Worm (Caenorhabditis elegans): Measurements from ENCODE around the gene vps-32.1.
"Not testable (repeated sequence)": the region's sequence is repeated elsewhere in the genome, so short reads cannot be mapped to it uniquely, and the experiment has no call there.

Gene vps-32.1

DNA sequence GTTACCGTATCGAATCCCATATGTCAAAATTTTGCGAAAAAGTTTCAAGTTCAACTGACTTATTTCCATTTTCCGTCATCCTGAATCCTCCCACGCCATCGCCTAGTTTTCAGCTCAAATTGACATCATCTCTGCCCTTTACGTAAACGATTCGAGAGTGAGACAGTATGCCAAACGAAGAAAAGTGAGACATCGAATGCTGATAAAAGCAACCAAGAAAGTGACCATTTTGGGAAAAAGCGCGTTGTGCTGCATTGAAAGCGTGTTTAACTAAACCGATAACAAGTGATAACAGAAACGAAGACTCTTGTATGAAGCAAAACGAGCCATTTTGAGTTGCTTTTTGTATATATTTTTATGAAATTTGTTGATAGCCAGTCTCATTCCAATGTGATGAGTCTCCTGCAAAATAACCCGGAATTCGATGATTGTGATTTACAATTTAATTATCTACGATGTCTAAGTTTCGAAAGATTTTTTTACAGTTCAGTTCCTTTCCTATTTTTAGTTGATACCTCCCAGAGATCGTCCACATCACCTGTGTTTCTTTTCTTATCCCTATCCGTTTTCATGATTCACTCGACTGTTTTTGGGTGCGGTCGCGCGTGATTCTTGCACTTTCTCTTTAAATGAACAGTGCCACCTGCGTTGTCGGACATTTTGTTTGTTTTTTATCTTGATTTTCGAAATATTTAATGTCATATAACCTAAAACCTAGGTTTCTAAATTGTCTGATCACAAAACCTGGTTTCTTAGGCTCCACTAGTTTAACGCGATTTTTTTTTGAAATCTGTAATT lies 25.9 kb downstream of the vps-32.1 start:
- no peak for TF ChIP-seq tab-1 (GFP tag; IDR thresholded peaks at IDR 0.05)
- no peak for TF ChIP-seq flt-1 (GFP tag; IDR thresholded peaks at IDR 0.05)
- TF ChIP-seq klf-2 (GFP tag; conservative IDR thresholded peaks at IDR 0.05): no peak

DNA sequence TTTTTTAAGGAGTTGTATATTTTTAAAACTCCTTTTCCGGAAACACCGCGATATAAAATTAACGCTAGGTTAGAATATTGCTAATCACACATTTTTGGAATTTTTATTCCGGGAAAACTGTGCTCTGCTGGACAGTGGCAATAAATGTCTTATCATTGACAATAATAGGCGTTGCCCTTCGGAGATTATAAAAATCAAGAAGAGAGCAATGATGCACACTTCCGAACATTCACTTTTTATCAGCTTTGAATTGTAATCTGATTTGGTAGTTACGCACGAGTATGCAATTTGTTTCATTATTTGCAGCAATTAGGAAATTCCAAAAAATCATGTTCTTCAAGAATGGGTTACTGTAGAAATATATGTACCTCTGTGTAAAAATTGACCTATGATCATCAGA lies 26.6 kb downstream of the vps-32.1 start:
- TF ChIP-seq ztf-23 (GFP tag; IDR thresholded peaks at IDR 0.05) (no peak), klf-2 (GFP tag; conservative IDR thresholded peaks at IDR 0.05) (no peak), cog-1 (tag; optimal IDR thresholded peaks at IDR 0.05) (no peak), ref-1 (GFP tag; conservative IDR thresholded peaks at IDR 0.05) (no peak), flt-1 (GFP tag; IDR thresholded peaks at IDR 0.05) (no peak), tab-1 (GFP tag; IDR thresholded peaks at IDR 0.05) (no peak), T22C8.4 (GFP tag; IDR thresholded peaks at IDR 0.05) (no peak), med-1 (GFP tag; optimal IDR thresholded peaks at IDR 0.05; ENCODE audit: insufficient read depth) (no peak), ztf-29 (GFP tag; IDR thresholded peaks at IDR 0.05) (no peak)

- TF ChIP-seq tab-1 (GFP tag; IDR thresholded peaks at IDR 0.05): no peak
- no peak for TF ChIP-seq T22C8.4 (GFP tag; IDR thresholded peaks at IDR 0.05)
- TF ChIP-seq ztf-29 (GFP tag; IDR thresholded peaks at IDR 0.05): no peak
- no peak for TF ChIP-seq ref-1 (GFP tag; conservative IDR thresholded peaks at IDR 0.05)
- TF ChIP-seq klf-2 (GFP tag; conservative IDR thresholded peaks at IDR 0.05): no peak
- no peak for TF ChIP-seq ztf-23 (GFP tag; IDR thresholded peaks at IDR 0.05)
- no peak for TF ChIP-seq med-1 (GFP tag; optimal IDR thresholded peaks at IDR 0.05; ENCODE audit: insufficient read depth)
- no peak for TF ChIP-seq flt-1 (GFP tag; IDR thresholded peaks at IDR 0.05)
- TF ChIP-seq cog-1 (tag; optimal IDR thresholded peaks at IDR 0.05): no peak
Observed at ce11 chrII:6616770-6617169, 27.3 kb downstream of the vps-32.1 start, which contains the start of gene klf-3. klf-3 (plus strand) TSS chrII:6616878.

DNA sequence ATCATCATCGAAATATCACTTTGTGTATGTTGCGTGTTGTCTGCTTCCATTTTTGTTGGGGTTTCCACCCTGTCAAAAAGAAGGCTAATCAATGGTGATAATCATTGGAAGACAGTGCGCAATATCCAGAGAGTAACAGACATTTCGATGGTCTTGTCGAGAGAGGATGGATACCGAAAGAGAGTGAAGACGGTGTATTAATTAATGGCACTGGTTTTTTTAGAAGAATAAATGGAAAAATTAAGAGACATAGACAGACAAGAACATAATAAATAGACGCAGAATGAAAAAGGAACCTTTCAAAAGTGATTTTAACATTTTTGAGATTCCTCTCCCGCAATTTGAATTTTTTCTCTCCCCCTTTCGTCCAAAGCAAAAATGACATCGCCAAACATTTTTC lies 29.5 kb downstream of the vps-32.1 start:
- TF ChIP-seq med-1 (GFP tag; optimal IDR thresholded peaks at IDR 0.05; ENCODE audit: insufficient read depth) (no peak), tab-1 (GFP tag; IDR thresholded peaks at IDR 0.05) (no peak), ref-1 (GFP tag; conservative IDR thresholded peaks at IDR 0.05) (no peak), klf-2 (GFP tag; conservative IDR thresholded peaks at IDR 0.05) (no peak), cog-1 (tag; optimal IDR thresholded peaks at IDR 0.05) (no peak), T22C8.4 (GFP tag; IDR thresholded peaks at IDR 0.05) (no peak), ztf-29 (GFP tag; IDR thresholded peaks at IDR 0.05) (no peak), flt-1 (GFP tag; IDR thresholded peaks at IDR 0.05) (no peak)

ce11 chrII:6621886-6622285 lies 32.4 kb downstream of the vps-32.1 start, which contains the start of gene F54H5.3:
F54H5.3 (plus strand) TSS chrII:6622186.
- TF ChIP-seq T22C8.4 (GFP tag; IDR thresholded peaks at IDR 0.05): no peak
- no peak for TF ChIP-seq med-1 (GFP tag; optimal IDR thresholded peaks at IDR 0.05; ENCODE audit: insufficient read depth)
- no peak for TF ChIP-seq cog-1 (tag; optimal IDR thresholded peaks at IDR 0.05)
- no peak for TF ChIP-seq tab-1 (GFP tag; IDR thresholded peaks at IDR 0.05)
- TF ChIP-seq ref-1 (GFP tag; conservative IDR thresholded peaks at IDR 0.05): no peak
- no peak for TF ChIP-seq flt-1 (GFP tag; IDR thresholded peaks at IDR 0.05)
- TF ChIP-seq klf-2 (GFP tag; conservative IDR thresholded peaks at IDR 0.05): no peak
- no peak for TF ChIP-seq ztf-29 (GFP tag; IDR thresholded peaks at IDR 0.05)
- TF ChIP-seq ztf-23 (GFP tag; IDR thresholded peaks at IDR 0.05): no peak

DNA sequence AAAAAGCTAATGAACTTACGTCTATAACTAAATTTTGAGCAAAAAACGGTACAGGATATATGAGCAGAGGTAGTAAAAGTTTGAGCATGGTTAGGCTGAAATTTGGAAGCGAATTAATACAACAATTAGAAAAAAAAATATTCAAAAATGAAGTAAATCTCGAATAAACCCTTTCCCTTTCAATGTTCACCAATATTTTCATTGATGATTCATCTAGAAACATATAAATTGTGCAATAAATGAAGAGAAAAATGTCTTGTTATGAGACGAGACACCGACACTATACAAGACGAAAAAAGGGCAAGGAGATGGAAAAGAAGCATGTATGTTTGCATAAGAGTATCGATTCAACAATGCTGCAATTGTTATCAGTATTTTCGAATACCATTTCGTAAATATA lies 35.8 kb downstream of the vps-32.1 start, which contains the start of gene F54H5.14:
F54H5.14 (minus strand) TSS at position 101 of the 400 bp plus-strand sequence.
- TF ChIP-seq cog-1 (tag; optimal IDR thresholded peaks at IDR 0.05) (no peak), tab-1 (GFP tag; IDR thresholded peaks at IDR 0.05) (no peak), ztf-23 (GFP tag; IDR thresholded peaks at IDR 0.05) (no peak), klf-2 (GFP tag; conservative IDR thresholded peaks at IDR 0.05) (no peak), ztf-29 (GFP tag; IDR thresholded peaks at IDR 0.05) (no peak), flt-1 (GFP tag; IDR thresholded peaks at IDR 0.05) (no peak), T22C8.4 (GFP tag; IDR thresholded peaks at IDR 0.05) (no peak), ref-1 (GFP tag; conservative IDR thresholded peaks at IDR 0.05) (no peak), med-1 (GFP tag; optimal IDR thresholded peaks at IDR 0.05; ENCODE audit: insufficient read depth) (no peak)

DNA sequence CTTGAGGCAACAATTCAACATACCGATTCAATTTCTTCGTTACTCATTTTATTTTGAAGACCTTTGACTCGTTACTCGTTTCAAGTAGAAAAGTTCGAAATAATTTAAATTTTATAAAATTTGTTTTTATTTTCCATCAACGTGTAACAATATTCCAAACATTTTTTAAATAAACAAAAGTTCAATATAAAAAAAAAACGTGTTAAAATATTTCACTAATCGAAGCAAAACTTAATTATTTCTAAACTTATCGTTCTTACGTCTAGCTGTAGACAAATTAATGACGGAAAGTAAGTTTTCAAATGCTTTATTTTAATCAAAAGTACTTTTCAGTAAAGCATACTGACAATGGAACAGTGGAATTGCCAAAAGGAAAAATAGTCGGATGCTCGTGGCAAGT lies 37.7 kb downstream of the vps-32.1 start, which contains the start of the genes F54H5.5 and F54H5.2:
F54H5.5 (minus strand) TSS at position 101 of the 400 bp plus-strand sequence.
F54H5.2 (plus strand) TSS at position 303 of the 400 bp plus-strand sequence.
- not testable (repeated sequence) for TF ChIP-seq cog-1 (tag; optimal IDR thresholded peaks at IDR 0.05); T22C8.4 (GFP tag; IDR thresholded peaks at IDR 0.05); ref-1 (GFP tag; conservative IDR thresholded peaks at IDR 0.05)

ce11 chrII:6628397-6628796 lies 38.9 kb downstream of the vps-32.1 start:
- TF ChIP-seq ztf-23 (GFP tag; IDR thresholded peaks at IDR 0.05): no peak
- no peak for TF ChIP-seq T22C8.4 (GFP tag; IDR thresholded peaks at IDR 0.05)
- TF ChIP-seq tab-1 (GFP tag; IDR thresholded peaks at IDR 0.05): no peak
- TF ChIP-seq ztf-29 (GFP tag; IDR thresholded peaks at IDR 0.05): no peak
- TF ChIP-seq klf-2 (GFP tag; conservative IDR thresholded peaks at IDR 0.05): no peak
- TF ChIP-seq flt-1 (GFP tag; IDR thresholded peaks at IDR 0.05): no peak
- TF ChIP-seq cog-1 (tag; optimal IDR thresholded peaks at IDR 0.05): no peak
- TF ChIP-seq med-1 (GFP tag; optimal IDR thresholded peaks at IDR 0.05; ENCODE audit: insufficient read depth): no peak
- no peak for TF ChIP-seq ref-1 (GFP tag; conservative IDR thresholded peaks at IDR 0.05)

DNA sequence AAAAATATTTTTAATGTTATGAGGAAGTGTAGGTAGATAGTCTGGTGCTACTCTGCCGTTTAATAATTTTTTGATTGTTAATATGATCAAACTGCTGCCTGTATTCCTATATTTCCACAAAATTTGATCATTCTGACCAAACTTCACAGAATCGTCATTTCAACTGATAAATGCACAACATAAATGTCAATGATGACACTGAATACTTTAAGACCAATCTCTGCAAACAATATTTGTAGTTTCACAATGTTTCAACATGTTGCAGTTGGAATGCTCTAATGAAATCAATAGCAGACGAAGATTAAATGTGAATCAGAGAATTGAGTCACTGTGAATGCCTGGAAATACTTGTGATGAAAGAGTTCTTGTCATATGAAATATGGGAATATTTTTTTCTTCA lies 40.3 kb downstream of the vps-32.1 start:
- TF ChIP-seq med-1 (GFP tag; optimal IDR thresholded peaks at IDR 0.05; ENCODE audit: insufficient read depth): no peak
- no peak for TF ChIP-seq tab-1 (GFP tag; IDR thresholded peaks at IDR 0.05)
- no peak for TF ChIP-seq klf-2 (GFP tag; conservative IDR thresholded peaks at IDR 0.05)
- TF ChIP-seq ztf-23 (GFP tag; IDR thresholded peaks at IDR 0.05): no peak
- TF ChIP-seq cog-1 (tag; optimal IDR thresholded peaks at IDR 0.05): no peak
- no peak for TF ChIP-seq ref-1 (GFP tag; conservative IDR thresholded peaks at IDR 0.05)
- TF ChIP-seq T22C8.4 (GFP tag; IDR thresholded peaks at IDR 0.05): no peak
- TF ChIP-seq ztf-29 (GFP tag; IDR thresholded peaks at IDR 0.05): no peak
- no peak for TF ChIP-seq flt-1 (GFP tag; IDR thresholded peaks at IDR 0.05)
